Fruit fly (Drosophila melanogaster) whole organism, pupa: Measurements from ENCODE around the gene dsf.

Experiments
- CG10348 ChIP-seq: fragments of 200-800 bp; sonication (Bioruptor generic); IDR thresholded peaks from 2 replicates; pipeline ENCODE4 v1.3.6; 2022; ENCODE audit warnings: missing biosample characterization, missing genetic modification characterization
- CG12605 ChIP-seq: fragments of 200-800 bp; sonication (Bioruptor generic); IDR thresholded peaks from 2 replicates; pipeline ENCODE4 v1.3.6; 2022; ENCODE audit warnings: missing biosample characterization, missing genetic modification characterization
- CG13204 ChIP-seq: fragments of 200-800 bp; sonication (Bioruptor generic); optimal IDR thresholded peaks from 2 replicates; lab custom pipeline; 2018; ENCODE audit warnings: missing biosample characterization, mild to moderate bottlenecking, missing genetic modification characterization, moderate library complexity
- CG14655 ChIP-seq: fragments of 200-800 bp; sonication (Bioruptor generic); optimal IDR thresholded peaks from 3 replicates; lab custom pipeline; 2017; ENCODE audit warnings: mild to moderate bottlenecking, missing biosample characterization, missing genetic modification reagents, missing genetic modification characterization
- CG15710 ChIP-seq: fragments of 200-800 bp; sonication (Bioruptor generic); optimal IDR thresholded peaks from 2 replicates; lab custom pipeline; 2018; ENCODE audit warnings: missing biosample characterization, mild to moderate bottlenecking, missing genetic modification characterization, moderate library complexity
- CG17806 ChIP-seq: fragments of 200-800 bp; sonication (Bioruptor generic); optimal IDR thresholded peaks from 2 replicates; lab custom pipeline; 2018; ENCODE audit warnings: missing biosample characterization, mild to moderate bottlenecking, missing genetic modification characterization, moderate library complexity
- CG32121 ChIP-seq: fragments of 200-800 bp; sonication (Bioruptor generic); IDR thresholded peaks from 2 replicates; pipeline ENCODE4 v1.3.6; 2022; ENCODE audit warnings: missing biosample characterization, missing genetic modification characterization
- CG34367 ChIP-seq: fragments of 200-800 bp; sonication (Bioruptor generic); optimal IDR thresholded peaks from 2 replicates; lab custom pipeline; 2018; ENCODE audit warnings: missing biosample characterization, mild to moderate bottlenecking, missing genetic modification characterization
- CG4496 ChIP-seq: fragments of 200-800 bp; sonication (Bioruptor generic); IDR thresholded peaks from 3 replicates; pipeline ENCODE4 v1.3.6; 2022; ENCODE audit warnings: missing biosample characterization, missing genetic modification characterization
- CG8159 ChIP-seq: fragments of 200-800 bp; sonication (Bioruptor generic); optimal IDR thresholded peaks from 3 replicates; lab custom pipeline; 2018; ENCODE audit warnings: missing biosample characterization, mild to moderate bottlenecking, missing genetic modification characterization, moderate library complexity
- CG8301 ChIP-seq: fragments of 200-800 bp; sonication (Bioruptor generic); optimal IDR thresholded peaks from 2 replicates; lab custom pipeline; 2018; ENCODE audit warnings: missing biosample characterization, mild to moderate bottlenecking, missing genetic modification characterization
- CG9948 ChIP-seq: fragments of 200-800 bp; sonication (Bioruptor generic); optimal IDR thresholded peaks from 2 replicates; lab custom pipeline; 2018; ENCODE audit warnings: missing biosample characterization, mild to moderate bottlenecking, missing genetic modification characterization, moderate library complexity
- D1 ChIP-seq: fragments of 200-800 bp; sonication (Bioruptor generic); optimal IDR thresholded peaks from 2 replicates; lab custom pipeline; 2018; ENCODE audit warnings: missing biosample characterization, mild to moderate bottlenecking, missing genetic modification characterization, moderate library complexity
- EcR ChIP-seq: fragments of 200-800 bp; sonication (Bioruptor generic); optimal IDR thresholded peaks from 3 replicates; lab custom pipeline; 2019; ENCODE audit warnings: missing biosample characterization, missing genetic modification characterization, mild to moderate bottlenecking, moderate library complexity, missing genetic modification reagents
- Ets98B ChIP-seq: fragments of 200-800 bp; sonication (Bioruptor generic); IDR thresholded peaks from 2 replicates; pipeline ENCODE4 v1.3.6; 2022; ENCODE audit warnings: missing biosample characterization, missing genetic modification characterization
- Pif1A ChIP-seq: fragments of 200-800 bp; sonication (Bioruptor generic); optimal IDR thresholded peaks from 3 replicates; lab custom pipeline; 2016; ENCODE audit warnings: missing biosample characterization, missing genetic modification characterization
- Pif1B ChIP-seq: fragments of 200-800 bp; sonication (Bioruptor generic); optimal IDR thresholded peaks from 3 replicates; lab custom pipeline; 2016; ENCODE audit warnings: missing biosample characterization, missing genetic modification characterization
- Snoo ChIP-seq: fragments of 200-800 bp; sonication (Bioruptor generic); optimal IDR thresholded peaks from 3 replicates; lab custom pipeline; 2017; ENCODE audit warnings: missing biosample characterization, mild to moderate bottlenecking, missing genetic modification characterization, inconsistent platforms
- fd96Ca ChIP-seq: fragments of 200-800 bp; sonication (Bioruptor generic); IDR thresholded peaks from 3 replicates; pipeline ENCODE4 v1.3.6; 2022; ENCODE audit warnings: missing biosample characterization, missing genetic modification characterization
- gl ChIP-seq: fragments of 200-800 bp; sonication (Bioruptor generic); optimal IDR thresholded peaks from 2 replicates; lab custom pipeline; 2018; ENCODE audit warnings: missing biosample characterization, mild to moderate bottlenecking, missing genetic modification characterization
- rn ChIP-seq: fragments of 200-800 bp; sonication (Bioruptor generic); IDR thresholded peaks from 2 replicates; pipeline ENCODE4 v1.3.6; 2022; ENCODE audit warnings: missing biosample characterization, missing genetic modification characterization

dsf gene

DNA sequence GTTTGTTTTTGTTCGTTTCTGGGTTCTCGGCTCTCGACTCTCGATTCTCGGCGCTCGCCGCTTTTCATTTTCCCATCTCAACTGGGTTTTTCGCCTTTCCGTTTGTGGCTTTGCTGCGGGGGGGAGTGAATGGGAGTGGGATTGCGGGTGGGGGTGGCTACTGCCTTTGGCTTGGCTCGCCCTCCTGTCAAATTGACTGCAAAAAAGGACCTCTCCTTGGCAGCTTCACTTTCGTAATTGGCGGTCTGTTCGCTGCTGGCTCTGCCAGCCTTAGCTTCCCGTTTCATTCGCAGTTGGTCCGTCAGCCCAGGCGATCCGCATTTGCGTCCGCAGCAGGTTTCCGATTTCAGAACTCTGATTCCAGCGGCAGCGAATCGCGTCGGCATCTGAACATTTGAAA is at the start of gene dsf:
Gene dsf, plus strand, starts transcription at position 301 of the 400 bp plus-strand sequence.
- TF ChIP-seq CG8159 (tag; lab: Kevin White, UChicago): no peak
- TF ChIP-seq Pif1B (GFP tag; lab: Kevin White, UChicago): no peak
- TF ChIP-seq Pif1A (GFP tag; lab: Kevin White, UChicago): no peak
- TF ChIP-seq, all 21 proteins: peak for 0

DNA sequence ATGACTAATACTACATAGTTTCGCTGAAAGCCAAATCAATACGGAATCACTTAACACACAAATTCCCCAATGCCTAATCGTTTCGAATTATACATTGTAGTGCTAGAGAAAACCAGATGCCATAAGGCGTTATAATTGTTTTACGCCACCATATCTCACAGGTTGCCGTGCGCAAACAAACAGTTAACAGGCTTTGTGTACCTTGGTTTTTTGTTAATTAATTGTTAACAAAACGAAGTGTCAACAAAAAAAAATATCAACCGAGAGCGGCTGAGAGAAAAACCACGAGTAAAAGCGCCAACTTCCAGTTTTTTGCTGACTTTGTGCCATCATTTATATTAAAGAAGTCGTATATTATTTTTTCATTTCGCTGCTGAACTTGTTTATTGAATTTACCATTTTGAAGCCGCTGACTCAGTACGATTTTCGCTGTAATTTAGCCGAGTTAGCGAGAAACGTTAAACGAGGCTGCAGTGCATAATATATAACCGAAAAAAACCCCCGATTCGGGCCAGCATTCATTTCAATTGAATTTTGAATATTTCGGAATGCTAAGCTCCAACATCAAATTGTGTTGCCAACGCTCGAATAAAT is 49.2 kb upstream of the dsf start:
- no peak for TF ChIP-seq fd96Ca (GFP tag; lab: Robert Waterston, UW)
- TF ChIP-seq CG12605 (GFP tag; lab: Robert Waterston, UW): no peak
- no peak for TF ChIP-seq D1 (tag; lab: Kevin White, UChicago)
- TF ChIP-seq Pif1B (GFP tag; lab: Kevin White, UChicago): no peak
- TF ChIP-seq CG17806 (tag; lab: Kevin White, UChicago): no peak
- no peak for TF ChIP-seq Snoo
- TF ChIP-seq EcR (GFP tag; lab: Kevin White, UChicago): no peak
- no peak for TF ChIP-seq rn
- no peak for TF ChIP-seq CG8159 (tag; lab: Kevin White, UChicago)
- no peak for TF ChIP-seq CG8301 (tag; lab: Kevin White, UChicago)
- TF ChIP-seq CG4496 (GFP tag; lab: Robert Waterston, UW): no peak
- TF ChIP-seq CG34367: no peak
- TF ChIP-seq CG10348 (GFP tag; lab: Robert Waterston, UW): no peak
- TF ChIP-seq Ets98B (GFP tag; lab: Robert Waterston, UW): no peak
- no peak for TF ChIP-seq gl (tag; lab: Kevin White, UChicago)
- no peak for TF ChIP-seq CG9948 (tag; lab: Kevin White, UChicago)
- no peak for TF ChIP-seq CG13204
- TF ChIP-seq CG15710 (tag; lab: Kevin White, UChicago): no peak
- no peak for TF ChIP-seq Pif1A (GFP tag; lab: Kevin White, UChicago)
- TF ChIP-seq CG14655 (GFP tag; lab: Kevin White, UChicago): no peak

- TF ChIP-seq Ets98B (GFP tag; lab: Robert Waterston, UW) (peak; percentile 76), fd96Ca (GFP tag; lab: Robert Waterston, UW) (peak; percentile 84), CG4496 (GFP tag; lab: Robert Waterston, UW) (peak; percentile 80; the same call in 2 of the 3 replicates), Pif1B (GFP tag; lab: Kevin White, UChicago) (peak; percentile 75), gl (tag; lab: Kevin White, UChicago) (peak; percentile 55), Snoo (peak; percentile 70), Pif1A (GFP tag; lab: Kevin White, UChicago) (peak; percentile 84), CG13204 (peak; percentile 63), CG10348 (GFP tag; lab: Robert Waterston, UW) (peak; percentile 24; the same call in 1 of the 2 replicates), CG17806 (tag; lab: Kevin White, UChicago) (peak; percentile 70), CG8301 (tag; lab: Kevin White, UChicago) (peak; percentile 83), EcR (GFP tag; lab: Kevin White, UChicago) (peak; percentile 14), CG14655 (GFP tag; lab: Kevin White, UChicago) (peak; percentile 87), CG9948 (tag; lab: Kevin White, UChicago) (peak; percentile 78), CG32121 (GFP tag; lab: Robert Waterston, UW) (peak; percentile 79), CG34367 (peak; percentile 66), D1 (tag; lab: Kevin White, UChicago) (peak; percentile 39), CG8159 (tag; lab: Kevin White, UChicago) (peak; percentile 77), CG12605 (GFP tag; lab: Robert Waterston, UW) (peak; percentile 36; the same call in 1 of the 2 replicates), CG15710 (tag; lab: Kevin White, UChicago) (peak; percentile 79), rn (0 out of 2 replicates have a peak, but pooled peaks have one; percentile 52)
Measured at dm6 chr2L:5879363-5879934, 46.3 kb upstream of the dsf start, which contains the start of gene rau. TSS of gene rau (minus strand) at chr2L:5879498.

dm6 chr2L:5881181-5881580 is 44.6 kb upstream of the dsf start:
- TF ChIP-seq CG4496 (GFP tag; lab: Robert Waterston, UW) (peak; percentile 26; the same call in 1 of the 3 replicates), EcR (GFP tag; lab: Kevin White, UChicago) (no peak), CG14655 (GFP tag; lab: Kevin White, UChicago) (peak; percentile 60), CG8301 (tag; lab: Kevin White, UChicago) (peak; percentile 25), CG9948 (tag; lab: Kevin White, UChicago) (peak; percentile 9), CG13204 (no peak), CG32121 (GFP tag; lab: Robert Waterston, UW) (peak; percentile 35; the same call in 1 of the 2 replicates), fd96Ca (GFP tag; lab: Robert Waterston, UW) (no peak; the same call in 1 of the 3 replicates), Pif1A (GFP tag; lab: Kevin White, UChicago) (peak; percentile 38), Ets98B (GFP tag; lab: Robert Waterston, UW) (peak; percentile 37)

DNA sequence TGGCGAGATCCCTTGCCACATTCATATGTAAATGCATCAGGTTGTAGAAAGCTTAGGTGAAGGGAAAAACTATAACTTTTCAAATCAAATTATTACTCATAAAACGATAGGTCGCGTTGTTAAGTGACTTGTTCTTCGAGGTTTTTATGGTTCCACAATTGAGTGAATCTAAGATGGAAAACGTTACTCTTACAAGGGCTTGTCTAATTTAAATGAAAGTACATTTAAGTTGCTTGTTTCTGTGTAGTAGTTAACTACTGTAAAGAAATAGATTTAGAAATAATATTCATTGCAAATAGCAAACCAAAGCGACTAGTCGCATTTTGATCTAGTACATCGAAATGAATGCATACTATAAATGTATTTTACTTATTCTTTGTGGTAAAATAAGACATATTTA is 42.3 kb upstream of the dsf start, which contains the start of gene CG44574:
Gene CG44574, plus strand, starts transcription at position 301 of the 400 bp plus-strand sequence.
- TF ChIP-seq Pif1A (GFP tag; lab: Kevin White, UChicago) (no peak), CG9948 (tag; lab: Kevin White, UChicago) (no peak), gl (tag; lab: Kevin White, UChicago) (no peak), CG15710 (tag; lab: Kevin White, UChicago) (no peak), CG8301 (tag; lab: Kevin White, UChicago) (no peak)
- TF ChIP-seq, all 21 proteins: peak for 0
